Worm (Caenorhabditis elegans) whole organism, L1 larva: ENCODE results near the gene zgpa-1.

Source experiments
- C04F5.9 ChIP-seq: sonication (generic microtip); optimal IDR thresholded peaks from 2 replicates; lab custom pipeline; 2016; ENCODE audit warnings: missing genetic modification characterization, missing compliant biosample characterization
- C34B4.2 ChIP-seq: sonication (generic microtip); optimal IDR thresholded peaks from 2 replicates; lab custom pipeline; 2017; ENCODE audit warnings: mild to moderate bottlenecking, missing genetic modification characterization, missing compliant biosample characterization
- F16B12.6 ChIP-seq: fragments of 150-350 bp; optimal IDR thresholded peaks from 2 replicates; lab custom pipeline; 2014; ENCODE audit warnings: missing biosample characterization, missing genetic modification characterization
- Y116A8C.19 ChIP-seq: sonication (generic microtip); optimal IDR thresholded peaks from 2 replicates; lab custom pipeline; 2016; ENCODE audit warnings: missing compliant biosample characterization, missing genetic modification characterization, borderline replicate concordance
- ceh-8 ChIP-seq: fragments of 200-800 bp; sonication (Bioruptor generic); optimal IDR thresholded peaks from 2 replicates; lab custom pipeline; 2018; ENCODE audit warnings: mild to moderate bottlenecking, missing genetic modification characterization, moderate library complexity, missing compliant biosample characterization
- ceh-88 ChIP-seq: fragments of 200-800 bp; sonication (Bioruptor generic); IDR thresholded peaks from 2 replicates; pipeline ENCODE4 v1.3.6; 2022; ENCODE audit warnings: missing genetic modification characterization, missing compliant biosample characterization
- ces-1 ChIP-seq: fragments of 150-350 bp; optimal IDR thresholded peaks from 2 replicates; lab custom pipeline; 2014; ENCODE audit warnings: missing biosample characterization, missing genetic modification reagents, missing genetic modification characterization
- dpl-1 ChIP-seq, 3 experiments: fragments of 150-350 bp in 2 of 3; sonication (generic microtip) in 1 of 3; optimal IDR thresholded peaks; 2 replicates each; lab custom pipeline; 2014 to 2017; ENCODE audit warnings: missing biosample characterization in 3 of 3, missing genetic modification characterization in 3 of 3, missing genetic modification reagents in 3 of 3
- dsc-1 ChIP-seq: sonication (generic microtip); optimal IDR thresholded peaks from 2 replicates; lab custom pipeline; 2016; ENCODE audit warnings: mild to moderate bottlenecking, missing genetic modification characterization, missing compliant biosample characterization
- efl-1 ChIP-seq, 4 experiments: fragments of 150-350 bp; optimal IDR thresholded peaks in 3 of 4; peaks in 1 of 4; 1 replicate in 1 of 4; 2 replicates in 3 of 4; lab custom pipeline; 2014; ENCODE audit warnings: missing biosample characterization in 2 of 4, missing genetic modification characterization in 2 of 4, missing genetic modification reagents in 2 of 4
- efl-3 ChIP-seq: fragments of 200-800 bp; sonication (Bioruptor generic); optimal IDR thresholded peaks from 2 replicates; lab custom pipeline; 2018; ENCODE audit warnings: mild to moderate bottlenecking, missing genetic modification characterization, missing compliant biosample characterization
- egl-13 ChIP-seq: sonication (generic microtip); optimal IDR thresholded peaks from 2 replicates; lab custom pipeline; 2016; ENCODE audit warnings: missing genotype, missing genetic modification reagents, missing genetic modification characterization, missing compliant biosample characterization
- elt-2 ChIP-seq: sonication (generic microtip); optimal IDR thresholded peaks from 2 replicates; lab custom pipeline; 2016; ENCODE audit warnings: missing genetic modification characterization, mild to moderate bottlenecking, inconsistent platforms, missing compliant biosample characterization, missing genetic modification reagents
- fkh-4 ChIP-seq: sonication (generic microtip); optimal IDR thresholded peaks from 2 replicates; lab custom pipeline; 2016; ENCODE audit warnings: missing compliant biosample characterization, missing genetic modification characterization, borderline replicate concordance
- fkh-8 ChIP-seq: sonication (generic microtip); optimal IDR thresholded peaks from 2 replicates; lab custom pipeline; 2016; ENCODE audit warnings: mild to moderate bottlenecking, missing genetic modification characterization, missing compliant biosample characterization
- hlh-17 ChIP-seq: fragments of 200-800 bp; sonication (Bioruptor generic); optimal IDR thresholded peaks from 2 replicates; lab custom pipeline; 2018; ENCODE audit warnings: missing genetic modification characterization, mild to moderate bottlenecking, missing compliant biosample characterization, moderate library complexity, borderline replicate concordance
- irx-1 ChIP-seq: sonication (generic microtip); optimal IDR thresholded peaks from 2 replicates; lab custom pipeline; 2016; ENCODE audit warnings: missing genetic modification characterization, missing compliant biosample characterization
- lin-14 ChIP-seq: fragments of 200-800 bp; sonication (Bioruptor generic); optimal IDR thresholded peaks from 2 replicates; lab custom pipeline; 2018; ENCODE audit warnings: mild to moderate bottlenecking, missing genetic modification characterization, moderate library complexity, missing compliant biosample characterization
- lin-35 ChIP-seq, 2 experiments: fragments of 150-350 bp; optimal IDR thresholded peaks; 2 replicates each; lab custom pipeline; 2014; ENCODE audit warnings: missing biosample characterization in 2 of 2, missing genetic modification characterization in 2 of 2, missing genetic modification reagents in 2 of 2
- lsy-2 ChIP-seq, 2 experiments: fragments of 150-350 bp; optimal IDR thresholded peaks; 2 replicates each; lab custom pipeline; 2014; ENCODE audit warnings: missing biosample characterization in 2 of 2, missing genetic modification characterization in 2 of 2
- mab-9 ChIP-seq: fragments of 200-800 bp; sonication (Bioruptor generic); IDR thresholded peaks from 2 replicates; pipeline ENCODE4 v1.3.6; 2022; ENCODE audit warnings: missing genetic modification reagents, missing genetic modification characterization, missing compliant biosample characterization
- mef-2 ChIP-seq: fragments of 150-350 bp; optimal IDR thresholded peaks from 2 replicates; lab custom pipeline; 2014; ENCODE audit warnings: missing biosample characterization, missing genetic modification characterization
- nhr-11 ChIP-seq: fragments of 150-350 bp; optimal IDR thresholded peaks from 2 replicates; lab custom pipeline; 2014; ENCODE audit warnings: missing biosample characterization, missing genetic modification characterization
- nhr-20 ChIP-seq: sonication (generic microtip); optimal IDR thresholded peaks from 2 replicates; lab custom pipeline; 2016; ENCODE audit warnings: mild to moderate bottlenecking, missing genetic modification characterization, missing compliant biosample characterization
- nhr-47 ChIP-seq: sonication (generic microtip); optimal IDR thresholded peaks from 2 replicates; lab custom pipeline; 2016; ENCODE audit warnings: mild to moderate bottlenecking, missing genetic modification characterization, moderate library complexity, missing compliant biosample characterization
- nhr-71 ChIP-seq: sonication (generic microtip); optimal IDR thresholded peaks from 2 replicates; lab custom pipeline; 2016; ENCODE audit warnings: mild to moderate bottlenecking, missing genetic modification characterization, moderate library complexity, missing compliant biosample characterization
- nhr-84 ChIP-seq: sonication (generic microtip); optimal IDR thresholded peaks from 2 replicates; lab custom pipeline; 2017; ENCODE audit warnings: missing biosample characterization, missing genetic modification characterization
- pag-3 ChIP-seq: sonication (generic microtip); optimal IDR thresholded peaks from 2 replicates; lab custom pipeline; 2017; ENCODE audit warnings: missing genetic modification characterization, mild to moderate bottlenecking, missing compliant biosample characterization, antibody characterized with exemption, borderline replicate concordance; ENCODE audit not compliant: insufficient read depth
- pqm-1 ChIP-seq: sonication (generic microtip); optimal IDR thresholded peaks from 3 replicates; lab custom pipeline; 2017; ENCODE audit warnings: missing biosample characterization, missing genetic modification characterization
- skn-1 ChIP-seq: fragments of 150-350 bp; optimal IDR thresholded peaks from 2 replicates; lab custom pipeline; 2014; ENCODE audit warnings: missing biosample characterization, missing genetic modification characterization
- snu-23 ChIP-seq: sonication (generic microtip); optimal IDR thresholded peaks from 2 replicates; lab custom pipeline; 2016; ENCODE audit warnings: missing genetic modification characterization, missing compliant biosample characterization
- sptf-1 ChIP-seq: fragments of 150-350 bp; optimal IDR thresholded peaks from 2 replicates; lab custom pipeline; 2014; ENCODE audit warnings: missing biosample characterization, missing genetic modification characterization
- swsn-7 ChIP-seq: sonication (generic microtip); optimal IDR thresholded peaks from 2 replicates; lab custom pipeline; 2016; ENCODE audit warnings: missing genetic modification characterization, missing compliant biosample characterization
- unc-130 ChIP-seq: fragments of 150-350 bp; optimal IDR thresholded peaks from 2 replicates; lab custom pipeline; 2017; ENCODE audit warnings: missing biosample characterization, missing genetic modification characterization, inconsistent platforms
- unc-86 ChIP-seq: sonication (generic microtip); optimal IDR thresholded peaks from 2 replicates; lab custom pipeline; 2016; ENCODE audit warnings: missing genetic modification characterization, missing compliant biosample characterization
- xbp-1 ChIP-seq: sonication (generic microtip); optimal IDR thresholded peaks from 2 replicates; lab custom pipeline; 2016; ENCODE audit warnings: missing genetic modification characterization, missing compliant biosample characterization
- ztf-4 ChIP-seq: fragments of 150-350 bp; optimal IDR thresholded peaks from 2 replicates; lab custom pipeline; 2014; ENCODE audit warnings: missing biosample characterization, missing genetic modification characterization

Gene zgpa-1

ce11 chrIV:7841218-7841617 lies 28.6 kb upstream of the zgpa-1 start:
- TF ChIP-seq nhr-84 (tag; lab: Kevin White, UChicago), result no peak
- TF ChIP-seq mab-9 (GFP tag; lab: Robert Waterston, UW), result no peak
- TF ChIP-seq xbp-1 (tag; lab: Kevin White, UChicago), result no peak
- TF ChIP-seq ztf-4, result no peak
- no peak for TF ChIP-seq sptf-1
- no peak for TF ChIP-seq unc-130 (tag; lab: Kevin White, UChicago)
- TF ChIP-seq skn-1 (tag; lab: Kevin White, UChicago), result no peak
- no peak for TF ChIP-seq irx-1 (tag; lab: Kevin White, UChicago)
- TF ChIP-seq elt-2, result peak; percentile 80
- TF ChIP-seq ceh-88 (GFP tag; lab: Robert Waterston, UW), result no peak
- no peak for TF ChIP-seq snu-23
- no peak for TF ChIP-seq dpl-1 (GFP tag; optimal IDR thresholded peaks at IDR 0.05; lab: Kevin White, UChicago)
- no peak for TF ChIP-seq efl-1 (optimal IDR thresholded peaks at IDR 0.05; lab: Kevin White, UChicago)
- peak in 1 of 2 experiments; percentile 82 for TF ChIP-seq efl-1 (GFP tag; optimal IDR thresholded peaks at IDR 0.05 in 1 of 2; lab: Kevin White, UChicago)
- no peak for TF ChIP-seq nhr-71
- no peak for TF ChIP-seq ceh-8 (GFP tag; lab: Kevin White, UChicago)
- TF ChIP-seq lin-14 (GFP tag; lab: Kevin White, UChicago), result peak; percentile 7
- no peak for TF ChIP-seq egl-13
- no peak for TF ChIP-seq mef-2 (tag; lab: Kevin White, UChicago)
- no peak for TF ChIP-seq pqm-1
- peak in 1 of 2 experiments; percentile 47 for TF ChIP-seq lin-35 (GFP tag; optimal IDR thresholded peaks at IDR 0.05; lab: Kevin White, UChicago)
- no peak for TF ChIP-seq efl-3 (GFP tag; lab: Kevin White, UChicago)
- no peak for TF ChIP-seq C34B4.2 (tag; lab: Kevin White, UChicago)
- no peak for TF ChIP-seq nhr-20 (tag; lab: Kevin White, UChicago)
- no peak for TF ChIP-seq lsy-2 (tag; optimal IDR thresholded peaks at IDR 0.05; lab: Kevin White, UChicago)
- no peak for TF ChIP-seq ces-1 (GFP tag; lab: Kevin White, UChicago)
- TF ChIP-seq hlh-17 (GFP tag; lab: Kevin White, UChicago), result no peak

- TF ChIP-seq efl-1 (optimal IDR thresholded peaks at IDR 0.05; lab: Kevin White, UChicago), result no peak
- peak in 1 of 2 experiments; percentile 82 for TF ChIP-seq efl-1 (GFP tag; optimal IDR thresholded peaks at IDR 0.05 in 1 of 2; lab: Kevin White, UChicago)
- peak; percentile 10 for TF ChIP-seq nhr-20 (tag; lab: Kevin White, UChicago)
- TF ChIP-seq unc-86 (tag; lab: Kevin White, UChicago), result peak; percentile 19
- peak; percentile 92 for TF ChIP-seq fkh-8
- TF ChIP-seq nhr-11 (tag; lab: Kevin White, UChicago), result no peak
- no peak for TF ChIP-seq F16B12.6 (tag; lab: Kevin White, UChicago)
- TF ChIP-seq nhr-71, result peak; percentile 34
- TF ChIP-seq lin-14 (GFP tag; lab: Kevin White, UChicago), result peak; percentile 33
- peak; percentile 6 for TF ChIP-seq swsn-7
- peak; percentile 73 for TF ChIP-seq dsc-1 (tag; lab: Kevin White, UChicago)
- TF ChIP-seq egl-13, result peak; percentile 20
- peak in 1 of 2 experiments; percentile 4 for TF ChIP-seq lsy-2 (tag; optimal IDR thresholded peaks at IDR 0.05; lab: Kevin White, UChicago)
- TF ChIP-seq snu-23, result no peak
- no peak for TF ChIP-seq C04F5.9 (tag; lab: Kevin White, UChicago)
- TF ChIP-seq nhr-47 (tag; lab: Kevin White, UChicago), result peak; percentile 45
- no peak for TF ChIP-seq Y116A8C.19
- TF ChIP-seq, all 84 proteins: peak for 11
Measured at ce11 chrIV:7839923-7840322, 27.3 kb upstream of the zgpa-1 start.

ce11 chrIV:7838426-7838825 lies 25.8 kb upstream of the zgpa-1 start, which contains the start of gene C06A6.7:
Gene C06A6.7, minus strand, starts transcription at chrIV:7838526.
- TF ChIP-seq mef-2 (tag; lab: Kevin White, UChicago) (no peak), pag-3 (no peak), fkh-4 (tag; lab: Kevin White, UChicago) (no peak)
- TF ChIP-seq, all 84 proteins: peak for 0
